Fruit fly (Drosophila melanogaster): ENCODE data around the gene Pex16.

Pex16 gene

DNA sequence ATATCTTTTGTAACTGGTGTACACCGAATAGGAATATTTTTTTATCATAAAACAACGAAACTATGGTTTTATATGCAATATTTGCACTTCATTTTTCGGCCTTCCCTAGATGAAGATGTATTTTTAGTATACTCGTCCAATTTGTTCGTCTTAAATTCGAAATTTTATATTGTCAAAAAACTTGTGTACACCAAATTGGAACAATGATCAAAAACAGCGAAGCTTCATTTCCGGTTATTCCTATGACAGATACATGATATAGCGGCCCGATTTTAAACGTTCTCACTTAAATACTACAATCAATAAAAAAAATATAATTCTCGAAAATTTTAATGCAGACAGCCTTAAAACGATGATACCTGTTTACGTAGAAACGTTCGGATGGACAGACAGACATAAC is 10.8 kb downstream of the Pex16 start:
- no peak for TF ChIP-seq CG8478 (optimal IDR thresholded peaks at IDR 0.05)
- no peak for TF ChIP-seq pan (optimal IDR thresholded peaks at IDR 0.05)
- no peak for TF ChIP-seq usp (GFP tag; optimal IDR thresholded peaks at IDR 0.05)
- TF ChIP-seq psq (optimal IDR thresholded peaks at IDR 0.05): no peak
- no peak for TF ChIP-seq EcR (GFP tag; optimal IDR thresholded peaks at IDR 0.05)
- no peak for TF ChIP-seq Dll (optimal IDR thresholded peaks at IDR 0.05)

DNA sequence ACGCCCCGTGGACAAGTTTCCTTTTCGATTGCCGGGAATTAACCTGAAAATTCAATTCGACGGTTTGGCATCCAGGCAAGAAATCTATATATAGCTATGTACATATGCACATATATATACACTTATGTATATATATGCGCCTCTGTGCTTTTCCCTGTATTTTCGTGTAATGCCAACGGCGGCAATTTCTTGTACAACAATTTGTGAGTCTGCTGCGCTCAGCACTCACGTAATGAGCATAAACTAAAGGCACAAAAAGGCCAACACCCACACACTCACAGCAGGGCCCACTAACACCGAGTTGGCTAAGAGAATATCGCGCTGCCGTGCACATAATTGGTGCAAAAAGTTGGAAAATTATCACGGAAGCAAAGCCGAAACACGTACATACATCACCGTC is 16.6 kb downstream of the Pex16 start:
- TF ChIP-seq psq (optimal IDR thresholded peaks at IDR 0.05) (no peak), Dll (optimal IDR thresholded peaks at IDR 0.05) (no peak), EcR (GFP tag; optimal IDR thresholded peaks at IDR 0.05) (no peak), usp (GFP tag; optimal IDR thresholded peaks at IDR 0.05) (no peak), CG8478 (optimal IDR thresholded peaks at IDR 0.05) (no peak), pan (optimal IDR thresholded peaks at IDR 0.05) (no peak)

dm6 chr3L:20758583-20758982 is 19.5 kb downstream of the Pex16 start, which contains the start of gene CG43251:
TSS of gene CG43251 (plus strand) at chr3L:20758883.
- TF ChIP-seq psq (optimal IDR thresholded peaks at IDR 0.05): no peak
- no peak for TF ChIP-seq EcR (GFP tag; optimal IDR thresholded peaks at IDR 0.05)
- no peak for TF ChIP-seq usp (GFP tag; optimal IDR thresholded peaks at IDR 0.05)
- TF ChIP-seq CG8478 (optimal IDR thresholded peaks at IDR 0.05): no peak
- TF ChIP-seq pan (optimal IDR thresholded peaks at IDR 0.05): no peak
- TF ChIP-seq Dll (optimal IDR thresholded peaks at IDR 0.05): no peak

dm6 chr3L:20755585-20755984 is 22.5 kb downstream of the Pex16 start, which contains the start of gene CG33912:
TSS of gene CG33912 (minus strand) at chr3L:20755685.
- TF ChIP-seq CG8478 (optimal IDR thresholded peaks at IDR 0.05): no peak
- no peak for TF ChIP-seq pan (optimal IDR thresholded peaks at IDR 0.05)
- TF ChIP-seq psq (optimal IDR thresholded peaks at IDR 0.05): no peak
- TF ChIP-seq EcR (GFP tag; optimal IDR thresholded peaks at IDR 0.05): no peak
- no peak for TF ChIP-seq Dll (optimal IDR thresholded peaks at IDR 0.05)
- TF ChIP-seq usp (GFP tag; optimal IDR thresholded peaks at IDR 0.05): no peak

dm6 chr3L:20752964-20753363 is 25.1 kb downstream of the Pex16 start:
- no peak for TF ChIP-seq Dll (optimal IDR thresholded peaks at IDR 0.05)
- TF ChIP-seq CG8478 (optimal IDR thresholded peaks at IDR 0.05): no peak
- no peak for TF ChIP-seq pan (optimal IDR thresholded peaks at IDR 0.05)
- no peak for TF ChIP-seq EcR (GFP tag; optimal IDR thresholded peaks at IDR 0.05)
- no peak for TF ChIP-seq psq (optimal IDR thresholded peaks at IDR 0.05)
- TF ChIP-seq usp (GFP tag; optimal IDR thresholded peaks at IDR 0.05): no peak

DNA sequence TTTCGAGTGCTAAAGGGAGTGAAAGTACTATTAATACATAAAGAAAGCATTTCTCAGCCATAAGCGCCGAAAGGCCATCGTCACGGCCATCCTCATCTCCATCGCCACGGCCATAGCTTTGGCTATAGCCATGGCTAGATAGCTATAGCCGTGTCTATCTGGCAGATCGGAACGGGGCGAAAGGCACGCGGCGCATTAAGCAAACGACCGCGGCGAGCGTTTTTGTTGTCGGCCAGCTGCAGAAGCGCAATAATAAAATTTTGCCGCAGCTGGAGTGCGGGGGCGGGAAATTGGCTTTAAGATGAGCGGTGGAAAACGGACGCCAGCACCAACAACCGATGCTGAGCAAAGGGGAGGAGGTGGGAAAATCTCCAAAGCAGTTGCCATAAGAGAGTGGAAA is 27.7 kb downstream of the Pex16 start:
- TF ChIP-seq pan (optimal IDR thresholded peaks at IDR 0.05): no peak
- no peak for TF ChIP-seq psq (optimal IDR thresholded peaks at IDR 0.05)
- TF ChIP-seq CG8478 (optimal IDR thresholded peaks at IDR 0.05): no peak
- no peak for TF ChIP-seq Dll (optimal IDR thresholded peaks at IDR 0.05)
- TF ChIP-seq EcR (GFP tag; optimal IDR thresholded peaks at IDR 0.05): no peak
- TF ChIP-seq usp (GFP tag; optimal IDR thresholded peaks at IDR 0.05): no peak

DNA sequence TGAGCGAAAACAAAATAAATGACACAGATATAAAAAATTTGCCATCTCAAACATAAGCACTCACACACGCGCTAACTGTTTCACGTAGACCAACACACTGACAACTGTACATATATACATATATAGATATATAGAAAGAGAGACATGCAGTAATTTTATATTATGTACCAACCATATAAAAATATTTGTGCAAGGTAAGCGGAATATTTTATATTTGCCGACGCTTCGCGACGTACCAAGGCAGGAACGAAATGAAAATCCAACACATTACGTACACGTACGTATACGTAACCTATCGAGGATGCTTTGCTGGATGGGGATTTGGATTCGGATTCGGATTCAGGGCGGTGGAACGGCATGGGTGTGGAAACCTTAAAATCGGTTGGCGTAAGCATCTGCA is 29.5 kb downstream of the Pex16 start:
- TF ChIP-seq psq (optimal IDR thresholded peaks at IDR 0.05): no peak
- no peak for TF ChIP-seq Dll (optimal IDR thresholded peaks at IDR 0.05)
- TF ChIP-seq pan (optimal IDR thresholded peaks at IDR 0.05): no peak
- TF ChIP-seq usp (GFP tag; optimal IDR thresholded peaks at IDR 0.05): no peak
- no peak for TF ChIP-seq CG8478 (optimal IDR thresholded peaks at IDR 0.05)

- TF ChIP-seq psq (optimal IDR thresholded peaks at IDR 0.05) (no peak), pan (optimal IDR thresholded peaks at IDR 0.05) (no peak), Dll (optimal IDR thresholded peaks at IDR 0.05) (no peak), usp (GFP tag; optimal IDR thresholded peaks at IDR 0.05) (no peak), CG8478 (optimal IDR thresholded peaks at IDR 0.05) (no peak), EcR (GFP tag; optimal IDR thresholded peaks at IDR 0.05) (no peak)
Observed at dm6 chr3L:20747299-20747925, 30.7 kb downstream of the Pex16 start.

DNA sequence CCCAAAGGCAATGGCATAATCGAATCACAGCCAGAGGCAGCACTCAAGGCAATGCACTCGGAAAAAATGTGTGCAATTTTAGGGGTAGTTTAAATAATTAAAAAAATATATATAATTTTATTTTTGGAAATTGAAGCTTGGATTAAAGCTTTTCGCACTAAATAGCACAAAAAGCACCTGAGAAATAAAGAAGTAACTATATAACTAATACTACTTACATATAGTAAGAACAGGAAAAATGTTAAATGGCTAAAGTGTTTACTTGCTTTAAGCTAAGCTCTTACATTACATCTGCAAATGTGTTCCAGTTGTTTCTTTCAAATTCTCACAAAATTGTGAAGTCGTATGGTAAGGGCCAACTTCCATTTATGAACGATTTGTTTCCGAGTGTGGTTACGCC is 38.6 kb downstream of the Pex16 start, which contains the start of gene Gr77a:
TSS of gene Gr77a (minus strand) at position 17 of the 400 bp plus-strand sequence.
- no peak for TF ChIP-seq EcR (GFP tag; optimal IDR thresholded peaks at IDR 0.05)
- TF ChIP-seq pan (optimal IDR thresholded peaks at IDR 0.05): no peak
- TF ChIP-seq CG8478 (optimal IDR thresholded peaks at IDR 0.05): no peak
- TF ChIP-seq usp (GFP tag; optimal IDR thresholded peaks at IDR 0.05): no peak
- no peak for TF ChIP-seq Dll (optimal IDR thresholded peaks at IDR 0.05)
- TF ChIP-seq psq (optimal IDR thresholded peaks at IDR 0.05): no peak

- TF ChIP-seq CG8478 (optimal IDR thresholded peaks at IDR 0.05) (no peak), EcR (GFP tag; optimal IDR thresholded peaks at IDR 0.05) (no peak), pan (optimal IDR thresholded peaks at IDR 0.05) (no peak), psq (optimal IDR thresholded peaks at IDR 0.05) (no peak), usp (GFP tag; optimal IDR thresholded peaks at IDR 0.05) (no peak), Dll (optimal IDR thresholded peaks at IDR 0.05) (no peak)
Observed at dm6 chr3L:20737346-20737745, 40.7 kb downstream of the Pex16 start.

DNA sequence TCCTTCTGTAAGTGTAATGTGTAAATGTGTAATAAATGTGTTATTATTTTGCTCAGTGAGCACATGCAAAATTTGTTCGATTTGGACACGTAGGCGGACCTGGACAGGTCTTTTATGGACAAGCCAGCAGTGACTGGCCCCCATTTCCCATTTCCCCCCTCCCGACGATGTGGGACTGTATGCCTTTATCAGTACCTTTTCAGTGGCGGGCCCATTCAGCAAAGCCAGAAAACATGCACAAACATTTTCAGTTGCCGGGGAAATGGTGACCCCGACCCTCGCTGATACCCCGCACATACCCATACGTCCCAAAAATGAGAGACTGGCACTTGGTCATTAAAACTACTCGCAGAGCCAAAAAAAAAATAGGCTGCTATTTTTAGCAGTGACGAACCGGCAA is 41.8 kb downstream of the Pex16 start:
- TF ChIP-seq pan (optimal IDR thresholded peaks at IDR 0.05) (no peak), Dll (optimal IDR thresholded peaks at IDR 0.05) (no peak), usp (GFP tag; optimal IDR thresholded peaks at IDR 0.05) (no peak), CG8478 (optimal IDR thresholded peaks at IDR 0.05) (no peak), EcR (GFP tag; optimal IDR thresholded peaks at IDR 0.05) (no peak), psq (optimal IDR thresholded peaks at IDR 0.05) (no peak)

DNA sequence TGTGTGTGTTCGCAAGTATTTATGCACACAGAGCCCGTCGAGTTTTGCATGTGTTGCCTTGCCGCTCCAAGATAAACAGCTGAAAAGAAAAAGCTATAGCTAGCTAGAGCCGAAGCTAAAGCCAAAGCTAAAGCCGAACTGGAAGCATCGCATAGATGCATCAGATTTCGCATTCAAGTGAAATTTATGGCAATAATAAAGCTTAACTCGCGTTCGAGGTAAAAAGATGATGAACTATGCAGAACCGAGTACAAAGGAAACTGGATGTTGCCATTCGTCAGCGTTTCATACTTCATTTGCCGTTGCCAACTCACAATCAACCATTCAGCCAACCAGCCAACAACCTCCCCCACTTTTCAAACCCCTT is 43.8 kb downstream of the Pex16 start:
- no peak for TF ChIP-seq pan (optimal IDR thresholded peaks at IDR 0.05)
- no peak for TF ChIP-seq usp (GFP tag; optimal IDR thresholded peaks at IDR 0.05)
- no peak for TF ChIP-seq Dll (optimal IDR thresholded peaks at IDR 0.05)
- no peak for TF ChIP-seq CG8478 (optimal IDR thresholded peaks at IDR 0.05)
- TF ChIP-seq psq (optimal IDR thresholded peaks at IDR 0.05): no peak
- TF ChIP-seq EcR (GFP tag; optimal IDR thresholded peaks at IDR 0.05): no peak
